Worm (Caenorhabditis elegans): ENCODE results near the gene glb-7.

DNA sequence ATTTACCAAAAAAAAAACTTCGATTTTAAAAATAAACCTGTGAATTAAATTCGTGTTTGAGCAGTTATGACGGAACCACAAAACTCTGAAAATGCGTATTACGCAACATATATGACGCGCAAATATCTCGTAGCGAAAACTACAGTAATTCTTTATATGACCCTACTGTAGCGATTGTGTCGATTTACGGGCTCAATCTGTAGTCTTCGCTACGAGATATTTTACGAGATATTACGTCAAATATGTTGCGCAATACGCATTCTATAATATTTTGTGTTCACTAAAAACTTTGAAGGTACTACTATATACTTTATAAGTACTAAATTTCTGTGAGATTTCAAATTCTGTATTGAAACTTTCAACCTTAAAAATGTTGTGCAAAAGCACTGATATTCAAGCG lies 14.9 kb downstream of the glb-7 start:
- TF ChIP-seq unc-39 (tag; optimal IDR thresholded peaks at IDR 0.05) (no peak), blmp-1 (tag; optimal IDR thresholded peaks at IDR 0.05) (no peak), lin-13 (tag; optimal IDR thresholded peaks at IDR 0.05) (no peak), cnd-1 (tag; optimal IDR thresholded peaks at IDR 0.05) (no peak), mab-5 (tag; optimal IDR thresholded peaks at IDR 0.05) (no peak), ceh-39 (tag; optimal IDR thresholded peaks at IDR 0.05) (no peak), unc-62 (GFP tag; optimal IDR thresholded peaks at IDR 0.05) (no peak), sem-2 (GFP tag; optimal IDR thresholded peaks at IDR 0.05) (no peak), elt-3 (tag; optimal IDR thresholded peaks at IDR 0.05) (no peak)
